Worm (Caenorhabditis elegans) whole organism, L3 larva: ENCODE data around the gene R04B3.2.

Experiments used
- R02D3.7 ChIP-seq: fragments of 150-350 bp; optimal IDR thresholded peaks from 2 replicates; lab custom pipeline; 2014; ENCODE audit warnings: missing biosample characterization, missing genetic modification characterization
- ZK546.5 ChIP-seq: sonication (generic microtip); optimal IDR thresholded peaks from 2 replicates; lab custom pipeline; 2017; ENCODE audit warnings: missing biosample characterization, missing genetic modification characterization
- aly-2 ChIP-seq: fragments of 150-350 bp; optimal IDR thresholded peaks from 2 replicates; lab custom pipeline; 2014; ENCODE audit warnings: missing biosample characterization, missing genetic modification characterization
- ceh-16 ChIP-seq: sonication (generic microtip); optimal IDR thresholded peaks from 2 replicates; lab custom pipeline; 2017; ENCODE audit warnings: missing biosample characterization, missing genetic modification characterization
- ceh-82 ChIP-seq: fragments of 150-350 bp; optimal IDR thresholded peaks from 2 replicates; lab custom pipeline; 2014; ENCODE audit warnings: missing biosample characterization, missing genetic modification characterization
- daf-12 ChIP-seq: fragments of 150-350 bp; optimal IDR thresholded peaks from 2 replicates; lab custom pipeline; 2014; ENCODE audit warnings: missing biosample characterization, missing genetic modification reagents, missing genetic modification characterization
- egl-27 ChIP-seq: sonication (generic microtip); optimal IDR thresholded peaks from 4 replicates; lab custom pipeline; 2017; ENCODE audit warnings: missing biosample characterization, missing genetic modification reagents, missing genetic modification characterization
- egl-5 ChIP-seq: fragments of 150-350 bp; optimal IDR thresholded peaks from 2 replicates; lab custom pipeline; 2017; ENCODE audit warnings: missing biosample characterization, missing genetic modification reagents, missing genetic modification characterization, inconsistent platforms
- elt-1 ChIP-seq: fragments of 150-350 bp; optimal IDR thresholded peaks from 2 replicates; lab custom pipeline; 2014; ENCODE audit warnings: missing biosample characterization, missing genetic modification characterization
- elt-2 ChIP-seq: sonication (generic microtip); optimal IDR thresholded peaks from 2 replicates; lab custom pipeline; 2016; ENCODE audit warnings: missing genetic modification reagents, mild to moderate bottlenecking, missing genetic modification characterization, missing compliant biosample characterization
- elt-3 ChIP-seq, 3 experiments: fragments of 150-350 bp in 1 of 3; sonication (generic microtip) in 2 of 3; optimal IDR thresholded peaks; 2 replicates in 2 of 3; 4 replicates in 1 of 3; lab custom pipeline; 2014 to 2017; ENCODE audit warnings: missing biosample characterization in 3 of 3, missing genetic modification characterization in 3 of 3
- eor-1 ChIP-seq, 2 experiments: fragments of 150-350 bp; optimal IDR thresholded peaks; 2 replicates each; lab custom pipeline; 2014 to 2018; ENCODE audit warnings: missing biosample characterization in 2 of 2, missing genetic modification characterization in 2 of 2
- fkh-10 ChIP-seq: sonication (generic microtip); optimal IDR thresholded peaks from 2 replicates; lab custom pipeline; 2017; ENCODE audit warnings: missing biosample characterization, missing genetic modification reagents, missing genetic modification characterization
- fos-1 ChIP-seq: fragments of 150-350 bp; optimal IDR thresholded peaks from 2 replicates; lab custom pipeline; 2014; ENCODE audit warnings: missing biosample characterization, missing genetic modification characterization
- hmg-11 ChIP-seq: sonication (generic microtip); optimal IDR thresholded peaks from 2 replicates; lab custom pipeline; 2016; ENCODE audit warnings: missing genetic modification characterization, missing compliant biosample characterization
- lin-15B ChIP-seq: fragments of 150-350 bp; optimal IDR thresholded peaks from 2 replicates; lab custom pipeline; 2014; ENCODE audit warnings: missing biosample characterization, missing genetic modification characterization
- lsy-12 ChIP-seq: sonication (generic microtip); optimal IDR thresholded peaks from 2 replicates; lab custom pipeline; 2016; ENCODE audit warnings: mild to moderate bottlenecking, missing genetic modification characterization, missing compliant biosample characterization
- mdl-1 ChIP-seq: fragments of 150-350 bp; optimal IDR thresholded peaks from 2 replicates; lab custom pipeline; 2014; ENCODE audit warnings: missing biosample characterization, missing genetic modification characterization
- mml-1 ChIP-seq: fragments of 150-350 bp; sonication (generic microtip); optimal IDR thresholded peaks from 3 replicates; lab custom pipeline; 2014; ENCODE audit warnings: missing biosample characterization, missing genetic modification characterization
- nhr-11 ChIP-seq: fragments of 150-350 bp; optimal IDR thresholded peaks from 2 replicates; lab custom pipeline; 2014; ENCODE audit warnings: missing biosample characterization, missing genetic modification characterization
- nhr-237 ChIP-seq: fragments of 150-350 bp; optimal IDR thresholded peaks from 2 replicates; lab custom pipeline; 2014; ENCODE audit warnings: missing biosample characterization, missing genetic modification characterization
- nhr-25 ChIP-seq: sonication (generic microtip); optimal IDR thresholded peaks from 2 replicates; lab custom pipeline; 2017; ENCODE audit warnings: missing biosample characterization, missing genetic modification characterization
- nhr-67 ChIP-seq: fragments of 150-350 bp; optimal IDR thresholded peaks from 2 replicates; lab custom pipeline; 2014; ENCODE audit warnings: missing biosample characterization, missing genetic modification characterization
- nhr-76 ChIP-seq: fragments of 150-350 bp; sonication (generic microtip); optimal IDR thresholded peaks from 5 replicates; lab custom pipeline; 2014; ENCODE audit warnings: missing biosample characterization, missing genetic modification characterization
- nhr-77 ChIP-seq: fragments of 150-350 bp; optimal IDR thresholded peaks from 2 replicates; lab custom pipeline; 2014; ENCODE audit warnings: missing biosample characterization, missing genetic modification characterization
- pha-4 ChIP-seq: fragments of 150-350 bp; optimal IDR thresholded peaks from 2 replicates; lab custom pipeline; 2014; ENCODE audit warnings: missing biosample characterization, missing genetic modification reagents, missing genetic modification characterization
- pqm-1 ChIP-seq: fragments of 150-350 bp; optimal IDR thresholded peaks from 2 replicates; lab custom pipeline; 2017; ENCODE audit warnings: missing biosample characterization, missing genetic modification characterization, inconsistent platforms
- sea-2 ChIP-seq: fragments of 150-350 bp; sonication (generic microtip); optimal IDR thresholded peaks from 4 replicates; lab custom pipeline; 2014; ENCODE audit warnings: missing biosample characterization, missing genetic modification reagents, missing genetic modification characterization
- skn-1 ChIP-seq: fragments of 150-350 bp; optimal IDR thresholded peaks from 2 replicates; lab custom pipeline; 2014; ENCODE audit warnings: missing biosample characterization, missing genetic modification characterization
- tbx-2 ChIP-seq: sonication (generic microtip); optimal IDR thresholded peaks from 2 replicates; lab custom pipeline; 2016; ENCODE audit warnings: mild to moderate bottlenecking, missing genetic modification characterization, missing compliant biosample characterization
- unc-39 ChIP-seq: sonication (generic microtip); optimal IDR thresholded peaks from 4 replicates; lab custom pipeline; 2017; ENCODE audit warnings: missing biosample characterization, missing genetic modification characterization
- unc-62 ChIP-seq: fragments of 150-350 bp; sonication (generic microtip); optimal IDR thresholded peaks from 4 replicates; lab custom pipeline; 2014; ENCODE audit warnings: missing biosample characterization, missing genetic modification reagents, missing genetic modification characterization
- zag-1 ChIP-seq: fragments of 150-350 bp; optimal IDR thresholded peaks from 2 replicates; lab custom pipeline; 2014; ENCODE audit warnings: missing biosample characterization, missing genetic modification characterization

R04B3.2 gene

DNA sequence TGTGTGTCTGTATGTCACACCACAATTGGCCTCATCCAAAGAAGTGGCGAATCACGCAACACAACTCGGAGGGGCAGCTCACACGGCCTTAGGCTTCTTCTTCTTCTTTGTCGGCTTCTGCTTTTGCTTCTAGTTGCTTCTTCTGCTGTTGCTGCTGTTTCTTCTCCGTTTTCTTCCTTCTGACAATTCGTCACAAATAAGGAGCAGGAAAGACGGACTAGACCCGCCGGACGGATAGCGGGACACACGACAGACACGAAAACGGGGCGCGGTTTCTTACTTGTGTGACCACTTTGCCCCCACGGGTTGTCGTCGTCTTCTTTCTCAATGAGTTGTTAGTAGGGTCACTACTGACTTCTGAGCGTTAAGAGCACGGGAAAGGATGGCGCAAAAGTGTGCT lies 17.4 kb downstream of the R04B3.2 start:
- TF ChIP-seq fkh-10: peak; percentile 71
- no peak for TF ChIP-seq nhr-25 (tag; lab: Kevin White, UChicago)

- no peak for TF ChIP-seq R02D3.7 (tag; lab: Kevin White, UChicago)
- no peak for TF ChIP-seq ZK546.5 (tag; lab: Kevin White, UChicago)
- no peak for TF ChIP-seq unc-39
- no peak for TF ChIP-seq daf-12 (tag; lab: Kevin White, UChicago)
- TF ChIP-seq nhr-77: no peak
- no peak for TF ChIP-seq tbx-2 (tag; lab: Kevin White, UChicago)
- TF ChIP-seq nhr-237 (tag; lab: Kevin White, UChicago): no peak
- no peak for TF ChIP-seq pha-4 (tag; lab: Kevin White, UChicago)
- no peak for TF ChIP-seq hmg-11
- TF ChIP-seq nhr-25 (tag; lab: Kevin White, UChicago): no peak
- TF ChIP-seq ceh-82 (tag; lab: Kevin White, UChicago): no peak
- no peak for TF ChIP-seq zag-1 (tag; lab: Kevin White, UChicago)
- TF ChIP-seq sea-2 (GFP tag; lab: Kevin White, UChicago): no peak
- TF ChIP-seq, all 47 proteins: peak for 0
Observed at ce11 chrX:2454914-2455313, 18.6 kb downstream of the R04B3.2 start.

DNA sequence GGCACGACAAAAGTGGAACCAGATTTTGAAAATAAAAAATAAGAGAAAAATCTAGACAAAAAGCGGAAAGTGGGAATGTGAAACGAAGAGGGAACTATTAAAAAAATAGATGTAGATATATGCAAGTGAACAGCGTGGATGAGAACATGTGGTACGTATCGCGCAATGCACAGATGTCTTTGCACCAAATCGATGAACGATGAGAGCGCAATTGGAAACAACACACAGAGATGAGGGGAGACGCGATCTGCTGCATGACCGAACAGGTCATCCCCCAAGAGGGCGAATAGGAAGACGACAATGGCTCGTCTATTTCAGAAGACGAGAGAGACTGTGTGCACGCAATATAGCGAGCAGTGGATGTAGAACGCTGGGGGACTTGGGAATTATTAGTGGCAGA lies 20.8 kb downstream of the R04B3.2 start:
- TF ChIP-seq unc-62 (GFP tag; lab: Kevin White, UChicago): no peak
- no peak for TF ChIP-seq lin-15B (tag; lab: Kevin White, UChicago)
- TF ChIP-seq egl-5: no peak
- TF ChIP-seq, all 47 proteins: peak for 0

DNA sequence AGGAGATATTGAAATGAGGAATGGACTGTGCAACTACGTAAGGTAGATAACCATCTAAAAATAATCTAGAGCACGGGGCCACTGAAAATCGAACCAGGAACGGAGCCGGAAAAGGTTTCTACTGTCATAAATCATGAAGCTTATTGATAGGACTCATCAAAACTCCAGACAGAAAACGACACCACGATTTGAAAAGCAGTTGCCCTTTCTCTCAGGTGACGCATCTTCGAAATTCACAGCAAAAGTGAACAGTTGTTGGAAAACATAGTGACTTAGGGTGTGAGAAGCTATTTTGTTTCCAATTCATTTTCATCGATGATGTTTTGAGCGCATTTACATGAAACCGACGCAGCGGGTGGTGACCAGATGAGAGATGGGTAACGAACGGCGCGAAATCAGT lies 21.2 kb downstream of the R04B3.2 start:
- no peak for TF ChIP-seq pqm-1 (tag; lab: Kevin White, UChicago)
- TF ChIP-seq zag-1 (tag; lab: Kevin White, UChicago): no peak
- no peak for TF ChIP-seq skn-1 (tag; lab: Kevin White, UChicago)
- no peak for TF ChIP-seq elt-2 (tag; lab: Kevin White, UChicago)
- no peak for TF ChIP-seq nhr-11 (tag; lab: Kevin White, UChicago)
- TF ChIP-seq elt-1 (tag; lab: Kevin White, UChicago): no peak
- TF ChIP-seq egl-27 (tag; lab: Kevin White, UChicago): no peak
- no peak for TF ChIP-seq ceh-82 (tag; lab: Kevin White, UChicago)
- no peak for TF ChIP-seq egl-5
- no peak for TF ChIP-seq elt-3 (tag; optimal IDR thresholded peaks at IDR 0.05; lab: Kevin White, UChicago)
- TF ChIP-seq nhr-77: no peak
- no peak for TF ChIP-seq tbx-2 (tag; lab: Kevin White, UChicago)
- no peak for TF ChIP-seq hmg-11
- TF ChIP-seq ceh-16 (tag; lab: Kevin White, UChicago): no peak
- TF ChIP-seq mdl-1 (tag; lab: Kevin White, UChicago): no peak
- no peak for TF ChIP-seq nhr-237 (tag; lab: Kevin White, UChicago)
- no peak for TF ChIP-seq lsy-12
- no peak for TF ChIP-seq nhr-67

DNA sequence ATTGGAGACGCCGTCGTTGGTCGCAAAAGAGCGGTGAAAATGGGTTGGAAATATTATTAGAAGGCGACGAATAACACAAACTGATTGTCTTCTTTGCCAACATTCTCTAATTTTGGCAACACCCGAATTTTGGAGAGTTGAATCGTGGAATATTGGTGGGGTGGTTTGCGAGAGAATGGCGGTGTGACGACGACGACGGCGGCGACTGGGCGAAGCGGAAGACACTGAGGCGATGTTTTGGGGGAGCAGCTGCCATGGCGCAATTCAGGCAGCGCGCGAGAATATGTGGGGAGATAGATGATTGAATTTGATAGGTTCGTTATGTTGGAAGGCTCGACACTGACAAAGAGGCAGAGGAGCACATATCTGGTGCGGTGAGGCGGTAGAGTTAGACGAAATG lies 22.5 kb downstream of the R04B3.2 start:
- TF ChIP-seq sea-2 (GFP tag; lab: Kevin White, UChicago) (no peak), nhr-76 (tag; lab: Kevin White, UChicago) (no peak), eor-1 (tag; optimal IDR thresholded peaks at IDR 0.05; lab: Kevin White, UChicago) (no peak), fos-1 (tag; lab: Kevin White, UChicago) (no peak), aly-2 (tag; lab: Kevin White, UChicago) (no peak), daf-12 (tag; lab: Kevin White, UChicago) (no peak), nhr-77 (no peak), mml-1 (tag; lab: Kevin White, UChicago) (no peak), hmg-11 (no peak)

DNA sequence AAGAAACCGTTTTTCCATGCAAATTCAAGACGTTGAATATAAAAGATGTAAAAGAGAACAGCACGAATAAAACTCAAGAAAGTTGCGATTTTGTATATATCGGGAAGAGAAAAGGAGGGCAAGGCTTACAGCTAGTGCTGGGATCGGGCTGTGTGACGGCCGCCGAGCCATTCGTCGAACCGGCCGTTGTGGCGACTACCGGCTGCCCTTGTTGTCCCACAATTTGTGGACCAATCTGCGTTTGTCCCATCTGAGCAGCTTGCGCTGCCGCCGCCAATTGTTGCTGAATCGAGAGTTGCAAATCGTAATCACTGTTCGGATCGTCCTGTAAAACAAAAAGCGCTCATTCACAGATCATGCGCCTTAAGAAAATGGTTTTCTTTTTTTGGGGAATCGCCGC lies 26.3 kb downstream of the R04B3.2 start:
- TF ChIP-seq sea-2 (GFP tag; lab: Kevin White, UChicago) (no peak), mdl-1 (tag; lab: Kevin White, UChicago) (no peak), ceh-82 (tag; lab: Kevin White, UChicago) (no peak), nhr-11 (tag; lab: Kevin White, UChicago) (no peak)
